Fruit fly (Drosophila melanogaster) whole organism, adult: ENCODE data around the gene CG16984.

Experiments used
- CG11617 ChIP-seq: fragments of 200-800 bp; sonication (Bioruptor generic); optimal IDR thresholded peaks from 2 replicates; lab custom pipeline; 2017; ENCODE audit warnings: mild to moderate bottlenecking, missing biosample characterization, missing genetic modification reagents, missing genetic modification characterization
- CG12768 ChIP-seq: fragments of 200-800 bp; sonication (Bioruptor generic); optimal IDR thresholded peaks from 2 replicates; lab custom pipeline; 2017; ENCODE audit warnings: missing biosample characterization, missing genetic modification characterization, mild to moderate bottlenecking, moderate library complexity, missing genetic modification reagents
- CG14711 ChIP-seq: fragments of 200-800 bp; sonication (Bioruptor generic); optimal IDR thresholded peaks from 2 replicates; lab custom pipeline; 2018; ENCODE audit warnings: missing biosample characterization, mild to moderate bottlenecking, missing genetic modification characterization, moderate library complexity
- CG1620 ChIP-seq: fragments of 200-800 bp; sonication (Bioruptor generic); optimal IDR thresholded peaks from 2 replicates; lab custom pipeline; 2016; ENCODE audit warnings: missing biosample characterization, missing genetic modification characterization
- CG33017 ChIP-seq: fragments of 200-800 bp; sonication (Bioruptor generic); optimal IDR thresholded peaks from 2 replicates; lab custom pipeline; 2018; ENCODE audit warnings: missing biosample characterization, mild to moderate bottlenecking, missing genetic modification characterization, moderate library complexity
- CG5204 ChIP-seq: fragments of 200-800 bp; sonication (Bioruptor generic); optimal IDR thresholded peaks from 2 replicates; lab custom pipeline; 2016; ENCODE audit warnings: missing biosample characterization, missing genetic modification characterization
- CG7045 ChIP-seq: fragments of 200-800 bp; sonication (Bioruptor generic); optimal IDR thresholded peaks from 2 replicates; lab custom pipeline; 2017; ENCODE audit warnings: missing biosample characterization, mild to moderate bottlenecking, missing genetic modification characterization
- CG7101 ChIP-seq: fragments of 200-800 bp; sonication (Bioruptor generic); optimal IDR thresholded peaks from 2 replicates; lab custom pipeline; 2018; ENCODE audit warnings: missing biosample characterization, mild to moderate bottlenecking, missing genetic modification characterization, moderate library complexity
- Clk ChIP-seq: fragments of 200-800 bp; sonication (Bioruptor generic); optimal IDR thresholded peaks from 2 replicates; lab custom pipeline; 2017; ENCODE audit warnings: missing biosample characterization, missing genetic modification characterization
- Crg-1 ChIP-seq: fragments of 200-800 bp; sonication (Bioruptor generic); optimal IDR thresholded peaks from 2 replicates; lab custom pipeline; 2016; ENCODE audit warnings: missing biosample characterization, missing genetic modification characterization
- Hr96 ChIP-seq: fragments of 200-800 bp; sonication (Bioruptor generic); optimal IDR thresholded peaks from 2 replicates; lab custom pipeline; 2016; ENCODE audit warnings: missing biosample characterization, missing genetic modification characterization
- Mnt ChIP-seq: fragments of 200-800 bp; sonication (Bioruptor generic); optimal IDR thresholded peaks from 2 replicates; lab custom pipeline; 2016; ENCODE audit warnings: missing biosample characterization, mild to moderate bottlenecking, missing genetic modification characterization
- bab1 ChIP-seq: fragments of 200-800 bp; sonication (Bioruptor generic); optimal IDR thresholded peaks from 3 replicates; lab custom pipeline; 2019; ENCODE audit warnings: missing biosample characterization, mild to moderate bottlenecking, missing genetic modification characterization, moderate library complexity
- cic ChIP-seq: fragments of 200-800 bp; sonication (Bioruptor generic); optimal IDR thresholded peaks from 2 replicates; lab custom pipeline; 2017; ENCODE audit warnings: missing biosample characterization, mild to moderate bottlenecking, missing genetic modification characterization, moderate library complexity
- cnc ChIP-seq, 2 experiments: fragments of >200 bp; optimal IDR thresholded peaks; 2 replicates each; lab custom pipeline; 2017
- kay ChIP-seq: fragments of 200-800 bp; sonication (Bioruptor generic); peaks from one replicate; lab custom pipeline; 2016; ENCODE audit warnings: missing biosample characterization, missing genetic modification characterization, borderline replicate concordance
- ovo ChIP-seq: fragments of 200-800 bp; sonication (Bioruptor generic); optimal IDR thresholded peaks from 2 replicates; lab custom pipeline; 2016; ENCODE audit warnings: missing biosample characterization, missing genetic modification characterization
- pad ChIP-seq: fragments of 200-800 bp; sonication (Bioruptor generic); optimal IDR thresholded peaks from 3 replicates; lab custom pipeline; 2017; ENCODE audit warnings: missing biosample characterization, missing genetic modification characterization, mild to moderate bottlenecking, moderate library complexity, missing genetic modification reagents
- tj ChIP-seq: fragments of 200-800 bp; sonication (Bioruptor generic); optimal IDR thresholded peaks from 3 replicates; lab custom pipeline; 2017; ENCODE audit warnings: missing biosample characterization, mild to moderate bottlenecking, missing genetic modification characterization, moderate library complexity
- toe ChIP-seq: fragments of 200-800 bp; sonication (Bioruptor generic); optimal IDR thresholded peaks from 2 replicates; lab custom pipeline; 2016; ENCODE audit warnings: missing biosample characterization, missing genetic modification characterization

The CG16984 gene

dm6 chr3L:2632763-2633100 lies 37.2 kb downstream of the CG16984 start:
- TF ChIP-seq cic (GFP tag; lab: Kevin White, UChicago) = peak; percentile 74
- TF ChIP-seq tj = peak; percentile 24
- TF ChIP-seq CG14711 (tag; lab: Kevin White, UChicago) = no peak
- TF ChIP-seq Mnt = peak; percentile 8
- TF ChIP-seq Clk = no peak

dm6 chr3L:2634929-2635799 lies 39.6 kb downstream of the CG16984 start:
- TF ChIP-seq CG33017 (tag; lab: Kevin White, UChicago) = peak; percentile 56
- peak; percentile 78 for TF ChIP-seq CG12768 (GFP tag; lab: Kevin White, UChicago)
- TF ChIP-seq bab1 (GFP tag; lab: Kevin White, UChicago) = peak; percentile 86
- TF ChIP-seq tj = peak; percentile 96
- peak; percentile 52 for TF ChIP-seq Clk
- peak; percentile 97 for TF ChIP-seq cic (GFP tag; lab: Kevin White, UChicago)
- peak; percentile 67 for TF ChIP-seq toe (GFP tag; lab: Kevin White, UChicago)
- TF ChIP-seq CG5204 (GFP tag; lab: Kevin White, UChicago) = peak; percentile 74
- peak; percentile 91 for TF ChIP-seq CG14711 (tag; lab: Kevin White, UChicago)
- TF ChIP-seq cnc (optimal IDR thresholded peaks at IDR 0.05; lab: Kevin White, UChicago) = peak in 1 of 2 experiments; percentile 13
- TF ChIP-seq CG7045 = peak; percentile 78
- peak; percentile 73 for TF ChIP-seq ovo (GFP tag; lab: Kevin White, UChicago)
- TF ChIP-seq CG1620 (GFP tag; lab: Kevin White, UChicago) = peak; percentile 77
- TF ChIP-seq CG11617 (GFP tag; lab: Kevin White, UChicago) = peak; percentile 93
- TF ChIP-seq Hr96 (GFP tag; lab: Kevin White, UChicago) = peak; percentile 82
- TF ChIP-seq CG7101 = peak; percentile 86
- TF ChIP-seq kay (GFP tag; lab: Kevin White, UChicago) = peak; percentile 49
- peak; percentile 80 for TF ChIP-seq pad (GFP tag; lab: Kevin White, UChicago)
- peak; percentile 88 for TF ChIP-seq Crg-1 (GFP tag; lab: Kevin White, UChicago)
- peak; percentile 93 for TF ChIP-seq Mnt

dm6 chr3L:2636023-2636968 lies 40.7 kb downstream of the CG16984 start:
- no peak for TF ChIP-seq toe (GFP tag; lab: Kevin White, UChicago)
- TF ChIP-seq Mnt = no peak
- peak; percentile 6 for TF ChIP-seq CG12768 (GFP tag; lab: Kevin White, UChicago)
- TF ChIP-seq Hr96 (GFP tag; lab: Kevin White, UChicago) = no peak
- TF ChIP-seq CG1620 (GFP tag; lab: Kevin White, UChicago) = no peak
- no peak for TF ChIP-seq pad (GFP tag; lab: Kevin White, UChicago)
- no peak for TF ChIP-seq CG7101
- peak; percentile 46 for TF ChIP-seq CG14711 (tag; lab: Kevin White, UChicago)
- no peak for TF ChIP-seq cic (GFP tag; lab: Kevin White, UChicago)
- no peak for TF ChIP-seq CG5204 (GFP tag; lab: Kevin White, UChicago)
- TF ChIP-seq cnc (optimal IDR thresholded peaks at IDR 0.05; lab: Kevin White, UChicago) = no peak
- TF ChIP-seq CG33017 (tag; lab: Kevin White, UChicago) = no peak
- TF ChIP-seq bab1 (GFP tag; lab: Kevin White, UChicago) = peak; percentile 40
- TF ChIP-seq kay (GFP tag; lab: Kevin White, UChicago) = no peak
- TF ChIP-seq ovo (GFP tag; lab: Kevin White, UChicago) = no peak
- TF ChIP-seq tj = peak; percentile 63

dm6 chr3L:2643324-2643723 lies 47.7 kb downstream of the CG16984 start, which contains the start of gene CG14949:
CG14949 (minus strand) TSS chr3L:2643424.
- TF ChIP-seq CG33017 (tag; lab: Kevin White, UChicago) = no peak
- TF ChIP-seq CG1620 (GFP tag; lab: Kevin White, UChicago) = no peak

DNA sequence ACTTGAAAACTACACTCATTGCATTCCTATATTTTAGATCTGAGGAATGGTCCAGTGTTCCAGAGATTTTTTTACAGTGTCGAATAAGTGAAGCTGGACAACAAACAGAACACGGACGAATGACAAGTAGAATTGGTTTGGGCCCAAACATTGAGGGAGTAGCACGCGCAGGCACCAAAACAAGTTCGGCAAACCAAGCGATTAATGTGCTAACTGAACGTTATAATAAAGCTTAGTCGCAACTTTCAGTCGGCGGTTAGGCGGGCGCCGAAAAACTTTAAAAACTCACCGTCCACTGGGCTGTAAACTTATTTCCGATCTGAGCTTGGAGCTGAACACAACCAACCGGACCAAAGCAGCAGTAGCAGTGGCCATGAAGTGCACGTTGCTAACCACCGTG lies 49.5 kb downstream of the CG16984 start, which contains the start of gene CG1143:
Gene CG1143 (plus strand): TSS at position 301 of the 400 bp plus-strand sequence.
- TF ChIP-seq CG12768 (GFP tag; lab: Kevin White, UChicago) (no peak), CG5204 (GFP tag; lab: Kevin White, UChicago) (no peak), Hr96 (GFP tag; lab: Kevin White, UChicago) (no peak), CG33017 (tag; lab: Kevin White, UChicago) (no peak), pad (GFP tag; lab: Kevin White, UChicago) (no peak), Mnt (no peak)
